Worm (Caenorhabditis elegans) whole organism, L4 larva: ENCODE data around the gene ntl-9.
A peak's percentile ranks its signal among the peaks of the same experiment; 100 is the strongest.

Experiments used
- D1046.2 ChIP-seq: fragments of 200-800 bp; sonication (Bioruptor generic); IDR thresholded peaks from 2 replicates; pipeline ENCODE4 v1.3.6; 2022; ENCODE audit warnings: missing genetic modification characterization, missing compliant biosample characterization
- F44E2.7 ChIP-seq: fragments of 200-800 bp; sonication (Bioruptor generic); IDR thresholded peaks from 2 replicates; pipeline ENCODE4 v2.1.2; 2022; ENCODE audit warnings: missing genetic modification characterization, missing compliant biosample characterization
- F49E8.2 ChIP-seq: sonication (generic microtip); optimal IDR thresholded peaks from 2 replicates; lab custom pipeline; 2016; ENCODE audit warnings: missing compliant biosample characterization, mild to moderate bottlenecking, missing genetic modification characterization, borderline replicate concordance
- R02D3.7 ChIP-seq: fragments of 150-350 bp; sonication (generic microtip); optimal IDR thresholded peaks from 3 replicates; lab custom pipeline; 2014; ENCODE audit warnings: missing biosample characterization, missing genetic modification characterization
- T20F7.1 ChIP-seq: fragments of 200-800 bp; sonication (Bioruptor generic); optimal IDR thresholded peaks from 2 replicates; lab custom pipeline; 2018; ENCODE audit warnings: mild to moderate bottlenecking, missing genetic modification characterization, missing compliant biosample characterization
- Y105C5A.15 ChIP-seq: fragments of 200-800 bp; sonication (Bioruptor generic); IDR thresholded peaks from 2 replicates; pipeline ENCODE4 v1.3.6; 2022; ENCODE audit warnings: missing genetic modification characterization, missing compliant biosample characterization
- Y48G9A.11 ChIP-seq: fragments of 200-800 bp; sonication (Bioruptor generic); IDR thresholded peaks from 2 replicates; pipeline ENCODE4 v1.3.6; 2022; ENCODE audit warnings: missing genetic modification reagents, missing genetic modification characterization, missing compliant biosample characterization
- Y75B8A.6 ChIP-seq: fragments of 200-800 bp; sonication (Bioruptor generic); IDR thresholded peaks from 2 replicates; pipeline ENCODE4 v1.3.6; 2022; ENCODE audit warnings: missing genetic modification reagents, missing genetic modification characterization, missing compliant biosample characterization
- ZK546.5 ChIP-seq, 2 experiments: sonication (generic microtip); optimal IDR thresholded peaks; 2 replicates each; lab custom pipeline; 2017; ENCODE audit warnings: missing biosample characterization in 2 of 2, missing genetic modification characterization in 2 of 2
- aha-1 ChIP-seq: fragments of 150-350 bp; peaks from one replicate; lab custom pipeline; 2014; ENCODE audit warnings: missing biosample characterization, missing genetic modification characterization
- ama-1 ChIP-seq: fragments of 150-350 bp; optimal IDR thresholded peaks from 2 replicates; lab custom pipeline; 2014; ENCODE audit warnings: inconsistent platforms, mixed read lengths
- arid-1 ChIP-seq: fragments of 200-800 bp; sonication (Bioruptor generic); conservative IDR thresholded peaks from 2 replicates; pipeline ENCODE4 v1.3.6; 2022; ENCODE audit warnings: missing genetic modification reagents, missing genetic modification characterization, missing compliant biosample characterization
- ceh-20 ChIP-seq: fragments of 200-800 bp; sonication (Bioruptor generic); IDR thresholded peaks from 2 replicates; pipeline ENCODE4 v1.3.6; 2022; ENCODE audit warnings: missing genetic modification reagents, missing genetic modification characterization, missing compliant biosample characterization
- ceh-44 ChIP-seq: fragments of 200-800 bp; sonication (Bioruptor generic); IDR thresholded peaks from 2 replicates; pipeline ENCODE4 v1.3.6; 2022; ENCODE audit warnings: missing genetic modification reagents, missing genetic modification characterization, missing compliant biosample characterization
- cey-2 ChIP-seq: sonication (generic microtip); optimal IDR thresholded peaks from 3 replicates; lab custom pipeline; 2017; ENCODE audit warnings: missing genetic modification characterization, mild to moderate bottlenecking, missing compliant biosample characterization, antibody characterized with exemption, borderline replicate concordance; ENCODE audit not compliant: insufficient read depth
- dmd-6 ChIP-seq: fragments of 200-800 bp; sonication (Bioruptor generic); IDR thresholded peaks from 2 replicates; pipeline ENCODE4 v1.3.6; 2022; ENCODE audit warnings: missing genetic modification reagents, missing genetic modification characterization, missing compliant biosample characterization
- dmd-8 ChIP-seq: fragments of 200-800 bp; sonication (Bioruptor generic); IDR thresholded peaks from 2 replicates; pipeline ENCODE4 v1.3.6; 2022; ENCODE audit warnings: missing genetic modification characterization, missing compliant biosample characterization
- duxl-1 ChIP-seq: sonication (generic microtip); optimal IDR thresholded peaks from 2 replicates; lab custom pipeline; 2016; ENCODE audit warnings: mild to moderate bottlenecking, missing genetic modification characterization, moderate library complexity, missing compliant biosample characterization; ENCODE audit not compliant: poor library complexity
- egl-27 ChIP-seq: sonication (generic microtip); optimal IDR thresholded peaks from 3 replicates; lab custom pipeline; 2017; ENCODE audit warnings: missing biosample characterization, missing genetic modification reagents, missing genetic modification characterization
- fkh-10 ChIP-seq: fragments of 150-350 bp; optimal IDR thresholded peaks from 2 replicates; lab custom pipeline; 2014; ENCODE audit warnings: missing biosample characterization, missing genetic modification reagents, missing genetic modification characterization
- hif-1 ChIP-seq, 2 experiments: sonication (generic microtip); optimal IDR thresholded peaks; 2 replicates each; lab custom pipeline; 2016 to 2017; ENCODE audit warnings: missing compliant biosample characterization in 2 of 2, missing genetic modification characterization in 2 of 2, missing genetic modification reagents in 2 of 2, missing genotype in 2 of 2, mild to moderate bottlenecking in 1 of 2
- lin-1 ChIP-seq: fragments of 200-800 bp; sonication (Bioruptor generic); IDR thresholded peaks from 2 replicates; pipeline ENCODE4 v1.3.6; 2022; ENCODE audit warnings: missing genetic modification reagents, missing genetic modification characterization, missing compliant biosample characterization
- lin-15B ChIP-seq: fragments of 150-350 bp; sonication (generic microtip); optimal IDR thresholded peaks from 3 replicates; lab custom pipeline; 2014; ENCODE audit warnings: missing biosample characterization, missing genetic modification characterization
- lir-3 ChIP-seq: sonication (generic microtip); optimal IDR thresholded peaks from 2 replicates; lab custom pipeline; 2016; ENCODE audit warnings: mild to moderate bottlenecking, missing genetic modification characterization, missing compliant biosample characterization
- mdl-1 ChIP-seq, 2 experiments: fragments of 150-350 bp in 1 of 2; sonication (generic microtip) in 1 of 2; optimal IDR thresholded peaks; 2 replicates each; lab custom pipeline; 2014 to 2017; ENCODE audit warnings: missing biosample characterization in 2 of 2, missing genetic modification characterization in 2 of 2
- mep-1 ChIP-seq: fragments of 150-350 bp; sonication (generic microtip); optimal IDR thresholded peaks from 3 replicates; lab custom pipeline; 2014; ENCODE audit warnings: missing biosample characterization, missing genetic modification characterization
- mes-2 ChIP-seq: sonication (generic microtip); optimal IDR thresholded peaks from 2 replicates; lab custom pipeline; 2016; ENCODE audit warnings: missing genotype, mild to moderate bottlenecking, missing genetic modification characterization, missing compliant biosample characterization; ENCODE audit not compliant: poor library complexity, severe bottlenecking
- nhr-10 ChIP-seq: fragments of 150-350 bp; optimal IDR thresholded peaks from 2 replicates; lab custom pipeline; 2014; ENCODE audit warnings: missing biosample characterization, missing genetic modification characterization
- nhr-111 ChIP-seq: fragments of 200-800 bp; sonication (Bioruptor generic); optimal IDR thresholded peaks from 2 replicates; lab custom pipeline; 2018; ENCODE audit warnings: mild to moderate bottlenecking, missing genetic modification characterization, missing compliant biosample characterization
- nhr-42 ChIP-seq: fragments of 200-800 bp; sonication (Bioruptor generic); IDR thresholded peaks from 2 replicates; pipeline ENCODE4 v1.3.6; 2022; ENCODE audit warnings: missing genetic modification characterization, missing compliant biosample characterization
- nhr-48 ChIP-seq: sonication (generic microtip); optimal IDR thresholded peaks from 2 replicates; lab custom pipeline; 2016; ENCODE audit warnings: mild to moderate bottlenecking, missing genetic modification characterization, missing compliant biosample characterization
- pha-4 ChIP-seq, 2 experiments: fragments of 150-350 bp in 1 of 2; fragments of 200-800 bp in 1 of 2; sonication (Bioruptor generic) in 1 of 2; IDR thresholded peaks in 1 of 2; optimal IDR thresholded peaks in 1 of 2; 2 replicates each; pipeline versions ENCODE4 v1.3.6 to Lab custom; 2014 to 2022; ENCODE audit warnings: missing genetic modification characterization in 2 of 2, missing genetic modification reagents in 2 of 2, missing biosample characterization in 1 of 2, missing compliant biosample characterization in 1 of 2
- saeg-2 ChIP-seq: fragments of 200-800 bp; sonication (Bioruptor generic); IDR thresholded peaks from 2 replicates; pipeline ENCODE4 v1.3.6; 2022; ENCODE audit warnings: missing genetic modification reagents, missing genetic modification characterization, missing compliant biosample characterization
- skn-1 ChIP-seq: fragments of 150-350 bp; optimal IDR thresholded peaks from 2 replicates; lab custom pipeline; 2014; ENCODE audit warnings: missing biosample characterization, missing genetic modification characterization
- spr-1 ChIP-seq: sonication (generic microtip); optimal IDR thresholded peaks from 2 replicates; lab custom pipeline; 2016; ENCODE audit warnings: mild to moderate bottlenecking, missing genetic modification characterization, missing compliant biosample characterization
- spr-3 ChIP-seq: fragments of 200-800 bp; sonication (Bioruptor generic); optimal IDR thresholded peaks from 2 replicates; lab custom pipeline; 2018; ENCODE audit warnings: mild to moderate bottlenecking, missing genetic modification characterization, missing compliant biosample characterization
- unc-62 ChIP-seq, 3 experiments: fragments of 150-350 bp in 1 of 3; sonication (generic microtip); optimal IDR thresholded peaks in 2 of 3; peaks in 1 of 3; 1 replicate in 1 of 3; 2 replicates in 2 of 3; lab custom pipeline; 2014 to 2017; ENCODE audit warnings: missing biosample characterization in 3 of 3, missing genetic modification characterization in 3 of 3, missing genetic modification reagents in 3 of 3, missing genotype in 1 of 3
- zfp-2 ChIP-seq: sonication (generic microtip); optimal IDR thresholded peaks from 2 replicates; lab custom pipeline; 2016; ENCODE audit warnings: mild to moderate bottlenecking, missing genetic modification characterization, missing compliant biosample characterization
- zip-2 ChIP-seq: fragments of 150-350 bp; optimal IDR thresholded peaks from 2 replicates; lab custom pipeline; 2014; ENCODE audit warnings: missing biosample characterization, missing genetic modification characterization

ntl-9 gene

ce11 chrIII:4951824-4952223, 7.5 kb downstream of the ntl-9 start, which contains the start of gene flh-2:
Gene flh-2 (plus strand): TSS chrIII:4952124.
- no peak for TF ChIP-seq dmd-6 (GFP tag; lab: Robert Waterston, UW)

DNA sequence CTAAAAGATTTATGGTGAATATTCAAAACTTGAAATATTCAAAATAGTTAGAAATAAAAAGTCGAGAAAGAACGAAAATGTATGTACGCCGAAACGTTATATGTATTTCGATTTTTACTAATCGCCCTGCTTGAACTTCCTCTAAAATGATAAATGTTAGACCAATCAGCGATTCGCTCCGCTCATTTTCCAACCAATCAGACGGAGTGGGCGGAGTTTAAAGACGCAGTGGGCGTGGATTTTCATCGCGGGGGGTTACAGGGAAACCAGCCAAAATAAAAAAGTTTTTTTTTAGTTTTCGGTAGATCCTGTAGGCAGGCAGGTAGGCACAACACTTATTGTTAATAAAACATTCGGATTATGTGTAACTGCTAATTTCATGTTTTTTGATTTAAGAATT, 8.7 kb downstream of the ntl-9 start:
- TF ChIP-seq T20F7.1 (GFP tag; lab: Kevin White, UChicago) (no peak), F44E2.7 (GFP tag; lab: Robert Waterston, UW) (no peak), pha-4 (GFP tag; IDR thresholded peaks at IDR 0.05; lab: Robert Waterston, UW) (no peak), pha-4 (tag; optimal IDR thresholded peaks at IDR 0.05; lab: Kevin White, UChicago) (no peak), R02D3.7 (tag; lab: Kevin White, UChicago) (no peak), zfp-2 (tag; lab: Kevin White, UChicago) (no peak), lin-1 (GFP tag; lab: Robert Waterston, UW) (no peak), ZK546.5 (tag; optimal IDR thresholded peaks at IDR 0.05; lab: Kevin White, UChicago) (no peak), dmd-8 (GFP tag; lab: Robert Waterston, UW) (no peak), ceh-20 (GFP tag; lab: Robert Waterston, UW) (no peak), D1046.2 (GFP tag; lab: Robert Waterston, UW) (no peak), aha-1 (tag; lab: Kevin White, UChicago) (no peak), duxl-1 (tag; lab: Kevin White, UChicago) (no peak), saeg-2 (GFP tag; lab: Robert Waterston, UW) (no peak), mes-2 (tag; lab: Kevin White, UChicago) (no peak)

DNA sequence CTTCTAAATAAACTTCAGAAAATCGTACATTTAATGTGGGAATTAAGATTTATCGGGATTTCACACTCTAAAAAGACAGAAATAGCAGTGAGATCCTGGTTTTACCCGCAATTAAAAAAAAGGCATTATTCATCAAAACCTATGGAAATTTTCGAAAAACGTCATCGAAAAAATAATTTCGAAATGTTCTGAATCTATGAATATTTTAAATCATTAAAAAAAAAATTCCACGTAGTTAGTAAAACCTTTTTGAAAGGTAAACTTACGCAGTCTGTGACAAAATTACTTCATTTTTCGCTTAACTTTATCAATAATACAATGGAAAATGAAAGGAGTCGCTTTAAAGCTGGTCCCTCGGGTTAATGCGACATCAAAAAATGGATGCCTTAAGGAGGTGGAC, 12.3 kb downstream of the ntl-9 start, which contains the start of gene C26E6.1:
Gene C26E6.1, plus strand, starts transcription at position 301 of the 400 bp plus-strand sequence.
- TF ChIP-seq ceh-44 (GFP tag; lab: Robert Waterston, UW) = no peak
- no peak for TF ChIP-seq mep-1 (tag; lab: Kevin White, UChicago)
- peak in 1 of 2 experiments; percentile 25 for TF ChIP-seq unc-62 (GFP tag; optimal IDR thresholded peaks at IDR 0.05 in 1 of 2; lab: Kevin White, UChicago)
- no peak for TF ChIP-seq unc-62 (tag; optimal IDR thresholded peaks at IDR 0.05; lab: Kevin White, UChicago)
- no peak for TF ChIP-seq skn-1
- TF ChIP-seq zip-2 (tag; lab: Kevin White, UChicago) = no peak
- TF ChIP-seq mdl-1 (tag; optimal IDR thresholded peaks at IDR 0.05; lab: Kevin White, UChicago) = no peak
- TF ChIP-seq, all 104 proteins: peak for 1

ce11 chrIII:4960204-4960603, 15.9 kb downstream of the ntl-9 start, which contains the start of gene C27F2.4:
Gene C27F2.4 (minus strand): TSS chrIII:4960304.
- TF ChIP-seq lir-3 (no peak), nhr-111 (GFP tag; lab: Kevin White, UChicago) (no peak), aha-1 (tag; lab: Kevin White, UChicago) (no peak), dmd-8 (GFP tag; lab: Robert Waterston, UW) (no peak), hif-1 (tag; optimal IDR thresholded peaks at IDR 0.05; lab: Kevin White, UChicago) (no peak)

- TF ChIP-seq ama-1 = peak; percentile 18
- 0 out of 2 replicates have a peak, but pooled peaks have one; percentile 16 for TF ChIP-seq dmd-8 (GFP tag; lab: Robert Waterston, UW)
- no peak for TF ChIP-seq ceh-44 (GFP tag; lab: Robert Waterston, UW)
- TF ChIP-seq aha-1 (tag; lab: Kevin White, UChicago) = peak; percentile 58
- 0 out of 2 replicates have a peak, but pooled peaks have one; percentile 18 for TF ChIP-seq Y48G9A.11 (GFP tag; lab: Robert Waterston, UW)
- TF ChIP-seq duxl-1 (tag; lab: Kevin White, UChicago) = peak; percentile 0
- TF ChIP-seq Y105C5A.15 (GFP tag; lab: Robert Waterston, UW) = no peak
- TF ChIP-seq unc-62 (GFP tag; optimal IDR thresholded peaks at IDR 0.05 in 1 of 2; lab: Kevin White, UChicago) = peak in 1 of 2 experiments; percentile 98
- no peak for TF ChIP-seq unc-62 (tag; optimal IDR thresholded peaks at IDR 0.05; lab: Kevin White, UChicago)
Observed at ce11 chrIII:4961281-4961680, 17.0 kb downstream of the ntl-9 start.

DNA sequence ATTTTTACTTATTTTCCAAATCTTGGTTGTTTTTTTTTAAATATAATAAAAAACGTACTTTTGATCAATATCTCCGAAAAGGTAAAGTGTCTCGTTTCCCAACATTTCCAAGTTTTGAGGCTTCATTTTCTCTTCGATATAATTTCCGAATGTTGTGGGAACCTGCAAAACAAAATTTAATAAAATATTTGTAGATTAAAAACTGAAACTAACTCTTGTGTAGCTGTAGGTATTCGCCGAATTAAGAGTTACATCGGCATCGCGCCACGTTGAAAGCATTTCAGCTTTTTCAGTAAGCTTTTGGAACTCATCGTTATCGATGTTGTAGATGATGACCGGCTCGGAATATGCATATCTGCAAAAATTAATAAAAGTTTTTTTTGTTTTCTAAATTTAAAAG, 18.1 kb downstream of the ntl-9 start, which contains the start of gene vps-22:
Gene vps-22, minus strand, starts transcription at position 101 of the 400 bp plus-strand sequence.
- TF ChIP-seq nhr-42 (no peak), D1046.2 (GFP tag; lab: Robert Waterston, UW) (no peak), egl-27 (no peak), spr-3 (no peak), nhr-48 (tag; lab: Kevin White, UChicago) (no peak), spr-1 (tag; lab: Kevin White, UChicago) (no peak), cey-2 (tag; lab: Kevin White, UChicago) (no peak), nhr-10 (tag; lab: Kevin White, UChicago) (no peak), F49E8.2 (tag; lab: Kevin White, UChicago) (no peak), arid-1 (GFP tag; lab: Robert Waterston, UW) (no peak), unc-62 (GFP tag; optimal IDR thresholded peaks at IDR 0.05 in 1 of 2; lab: Kevin White, UChicago) (no peak), unc-62 (tag; optimal IDR thresholded peaks at IDR 0.05; lab: Kevin White, UChicago) (no peak), lin-15B (tag; lab: Kevin White, UChicago) (no peak), fkh-10 (GFP tag; lab: Kevin White, UChicago) (no peak), Y75B8A.6 (GFP tag; lab: Robert Waterston, UW) (no peak)
